Worm (Caenorhabditis elegans): Measurements from ENCODE around the gene fbxa-32.

fbxa-32 gene

DNA sequence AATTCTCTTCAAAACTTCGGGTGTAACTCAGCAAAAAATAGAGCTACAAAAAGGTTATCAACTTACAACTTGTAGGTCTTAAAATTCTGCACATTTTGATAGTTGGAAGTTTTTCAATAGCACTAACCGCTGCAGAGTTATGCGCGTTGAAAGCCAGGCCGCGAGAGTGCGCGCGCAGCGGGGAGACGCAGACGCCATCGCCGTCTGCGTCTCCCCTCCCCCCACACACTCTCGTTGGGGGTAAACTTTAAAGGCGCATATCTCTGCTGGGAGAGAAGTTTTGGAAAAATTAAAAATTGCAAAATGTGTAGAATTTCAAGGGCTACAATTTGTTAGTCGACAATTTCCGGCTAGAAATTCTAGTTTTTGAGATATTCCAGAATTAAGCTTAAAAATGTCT lies 39.5 kb downstream of the fbxa-32 start:
- no peak for TF ChIP-seq fkh-2 (tag; optimal IDR thresholded peaks at IDR 0.05)
- no peak for TF ChIP-seq nhr-67 (tag; optimal IDR thresholded peaks at IDR 0.05)
- no peak for TF ChIP-seq nhr-43 (tag; optimal IDR thresholded peaks at IDR 0.05; ENCODE audit: poor library complexity, severe bottlenecking)
- no peak for TF ChIP-seq nhr-76 (tag; optimal IDR thresholded peaks at IDR 0.05)
- no peak for TF ChIP-seq lsy-12 (tag; optimal IDR thresholded peaks at IDR 0.05)
- no peak for TF ChIP-seq unc-62 (GFP tag; optimal IDR thresholded peaks at IDR 0.05)
- no peak for TF ChIP-seq daf-12 (tag; optimal IDR thresholded peaks at IDR 0.05)
- TF ChIP-seq ztf-4 (tag; optimal IDR thresholded peaks at IDR 0.05) = no peak

DNA sequence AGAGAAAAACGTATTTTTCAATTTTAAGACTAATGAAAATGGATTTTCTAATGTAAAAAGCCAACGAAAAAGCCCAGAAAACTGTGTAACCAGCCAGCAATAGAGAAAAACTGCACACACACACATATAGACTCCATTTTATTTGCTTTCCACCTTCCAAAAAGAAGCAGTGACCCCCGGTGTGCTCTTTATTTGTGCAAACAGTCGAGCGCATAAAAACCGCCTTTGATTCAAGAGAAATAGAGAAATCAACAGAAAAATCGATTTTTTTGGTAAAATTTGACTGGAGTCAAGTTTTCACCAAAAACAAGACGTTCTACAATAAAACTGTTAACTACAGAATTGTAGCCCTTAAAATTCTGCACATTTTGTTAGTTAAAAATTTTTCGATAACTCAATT lies 40.5 kb downstream of the fbxa-32 start:
- TF ChIP-seq elt-1 (tag; optimal IDR thresholded peaks at IDR 0.05) = no peak
- TF ChIP-seq pha-4 (tag; optimal IDR thresholded peaks at IDR 0.05) = peak; percentile 78
- no peak for TF ChIP-seq daf-12 (tag; optimal IDR thresholded peaks at IDR 0.05)

DNA sequence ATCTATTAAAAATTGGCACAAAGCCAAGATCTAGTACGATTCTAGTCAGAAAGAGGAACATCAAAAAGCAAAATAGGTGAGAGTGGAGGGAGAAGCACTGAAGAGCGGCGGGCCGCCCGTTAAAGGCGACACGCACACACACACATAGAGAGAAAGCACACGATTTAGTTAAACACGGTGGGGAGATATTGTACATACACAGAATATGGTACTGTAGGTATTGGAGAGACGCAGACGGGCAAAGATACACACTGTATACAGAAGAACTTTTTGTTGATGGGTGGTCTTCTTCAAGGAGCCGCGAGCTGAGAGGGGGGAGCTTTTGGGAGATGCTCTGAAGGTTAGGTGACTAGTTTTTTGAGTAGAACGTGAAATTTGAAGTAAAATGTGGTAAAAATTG lies 42.8 kb downstream of the fbxa-32 start:
- TF ChIP-seq mml-1 (tag; optimal IDR thresholded peaks at IDR 0.05) (no peak), elt-2 (tag; optimal IDR thresholded peaks at IDR 0.05) (peak; percentile 34), ztf-11 (tag; optimal IDR thresholded peaks at IDR 0.05) (no peak), pha-4 (tag; optimal IDR thresholded peaks at IDR 0.05) (peak; percentile 97), lsy-12 (tag; optimal IDR thresholded peaks at IDR 0.05) (no peak), ceh-82 (tag; optimal IDR thresholded peaks at IDR 0.05) (no peak)

DNA sequence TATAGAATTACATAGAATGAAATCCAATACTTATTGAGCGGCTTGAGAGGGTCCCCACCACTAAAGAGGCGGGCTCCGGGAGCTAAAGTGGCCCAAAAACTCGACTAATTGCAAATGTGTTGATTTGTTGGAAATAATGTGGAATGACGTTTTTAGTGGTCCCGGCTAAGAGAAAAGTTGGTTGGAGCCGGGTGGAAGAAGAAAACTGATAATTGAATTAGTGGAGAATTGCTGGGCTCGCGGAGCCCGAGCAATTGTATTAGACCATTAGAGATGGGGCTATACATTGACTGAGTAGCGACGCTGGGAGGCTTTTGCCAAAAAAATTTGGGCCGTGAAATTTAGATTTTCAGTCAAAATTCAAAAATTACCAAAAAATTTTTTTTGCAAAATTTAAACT lies 43.5 kb downstream of the fbxa-32 start:
- TF ChIP-seq fkh-2 (tag; optimal IDR thresholded peaks at IDR 0.05) (no peak), ceh-82 (tag; optimal IDR thresholded peaks at IDR 0.05) (no peak)

- TF ChIP-seq ceh-82 (tag; optimal IDR thresholded peaks at IDR 0.05) = no peak
- TF ChIP-seq elt-2 (tag; optimal IDR thresholded peaks at IDR 0.05) = peak; percentile 27
Measured at ce11 chrIII:1225116-1225515, 43.9 kb downstream of the fbxa-32 start.

DNA sequence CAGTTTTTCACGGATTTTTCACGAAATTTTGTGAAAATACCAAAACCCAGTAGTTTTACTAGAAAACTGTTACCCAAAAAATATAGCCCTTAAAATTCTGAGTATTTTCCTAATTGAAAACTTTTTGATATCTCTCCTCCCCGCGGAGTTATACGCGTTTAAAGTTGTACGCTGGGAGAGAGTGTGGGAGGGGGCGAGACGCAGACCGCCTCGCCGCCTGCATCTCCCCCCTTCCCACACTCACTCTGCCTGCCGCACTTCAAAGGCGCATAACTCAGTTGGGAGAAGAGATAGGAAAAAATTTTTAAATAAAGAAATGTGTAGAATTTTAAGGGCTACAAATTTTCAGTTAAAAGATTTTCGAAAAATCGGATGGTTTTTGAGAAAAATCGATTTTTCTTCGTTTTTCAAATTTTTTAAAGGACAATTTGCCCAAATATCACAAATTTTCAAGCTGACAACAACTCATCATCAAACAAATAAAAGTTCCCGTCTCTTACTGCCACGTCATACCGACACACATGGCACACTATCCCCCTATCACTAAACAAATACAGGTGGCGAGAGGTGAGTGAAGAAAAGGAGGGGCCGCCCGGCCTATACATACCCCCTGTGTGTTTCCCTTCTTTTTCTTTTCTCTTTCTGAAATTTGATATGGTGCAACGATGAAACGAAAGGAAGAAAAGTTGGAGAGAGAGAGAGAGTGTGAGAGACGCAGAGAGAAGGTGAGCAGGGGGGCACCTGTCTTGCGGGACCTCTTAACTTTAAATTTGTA lies 45.5 kb downstream of the fbxa-32 start:
- TF ChIP-seq nhr-77 (tag; optimal IDR thresholded peaks at IDR 0.05) (no peak), nhr-23 (tag; optimal IDR thresholded peaks at IDR 0.05) (no peak), pqm-1 (tag; optimal IDR thresholded peaks at IDR 0.05) (peak; percentile 38), pha-4 (tag; optimal IDR thresholded peaks at IDR 0.05) (peak; percentile 92), ceh-28 (tag; optimal IDR thresholded peaks at IDR 0.05) (no peak), lsy-12 (tag; optimal IDR thresholded peaks at IDR 0.05) (no peak), fkh-2 (tag; optimal IDR thresholded peaks at IDR 0.05) (no peak), fos-1 (tag; optimal IDR thresholded peaks at IDR 0.05) (no peak), egl-5 (tag; optimal IDR thresholded peaks at IDR 0.05) (no peak), nhr-11 (tag; optimal IDR thresholded peaks at IDR 0.05) (no peak), ceh-82 (tag; optimal IDR thresholded peaks at IDR 0.05) (no peak), elt-2 (tag; optimal IDR thresholded peaks at IDR 0.05) (peak; percentile 65), jun-1 (tag; optimal IDR thresholded peaks at IDR 0.05) (peak; percentile 37)

DNA sequence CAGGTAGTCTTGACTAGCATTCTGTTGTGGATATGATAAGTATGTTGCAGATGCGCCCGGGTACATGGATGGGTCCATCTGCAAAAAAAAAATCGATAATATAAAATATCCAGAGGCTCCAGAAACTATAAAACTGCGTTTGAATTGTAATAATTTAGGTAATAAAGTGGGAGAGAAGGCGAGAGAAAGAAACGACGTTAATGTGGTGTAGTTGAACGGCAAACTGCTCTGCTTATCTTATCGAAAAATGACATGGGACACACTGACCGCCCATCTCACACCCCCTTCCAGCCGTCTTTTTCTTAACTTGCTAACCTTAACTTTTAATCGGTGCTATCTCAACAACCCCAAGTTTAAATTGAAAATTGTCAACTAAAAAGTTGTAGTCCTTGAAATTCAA lies 47.1 kb downstream of the fbxa-32 start:
- peak; percentile 74 for TF ChIP-seq elt-2 (tag; optimal IDR thresholded peaks at IDR 0.05)
- no peak for TF ChIP-seq lin-39 (tag; optimal IDR thresholded peaks at IDR 0.05)

DNA sequence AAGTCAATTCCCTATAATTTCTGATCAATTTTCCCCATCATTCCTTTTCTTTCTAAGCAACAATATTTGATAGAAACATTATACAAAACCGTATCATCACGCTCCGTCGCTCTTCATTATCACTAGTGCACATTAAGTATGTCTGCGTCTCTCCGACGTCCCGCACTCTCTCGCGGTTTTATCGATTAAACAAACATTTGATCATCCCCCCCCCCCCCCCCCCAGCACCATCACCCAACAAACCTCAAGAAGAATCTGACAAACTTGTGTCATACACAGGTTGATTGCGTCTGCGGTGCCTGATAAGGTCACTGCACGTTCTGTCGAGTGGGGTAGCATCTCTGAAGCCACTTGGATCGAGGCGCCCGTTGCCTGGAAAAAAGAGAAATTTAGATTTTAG lies 49.0 kb downstream of the fbxa-32 start:
- TF ChIP-seq elt-1 (tag; optimal IDR thresholded peaks at IDR 0.05) (no peak), pqm-1 (tag; optimal IDR thresholded peaks at IDR 0.05) (peak; percentile 31), elt-2 (tag; optimal IDR thresholded peaks at IDR 0.05) (peak; percentile 85), jun-1 (tag; optimal IDR thresholded peaks at IDR 0.05) (no peak), egl-5 (tag; optimal IDR thresholded peaks at IDR 0.05) (no peak), pha-4 (tag; optimal IDR thresholded peaks at IDR 0.05) (peak; percentile 44), tbx-2 (tag; optimal IDR thresholded peaks at IDR 0.05) (no peak)

All from whole organism, L3 larva.